Worm (Caenorhabditis elegans): ENCODE measurements around the gene T13C2.2.

Gene T13C2.2

ce11 chrII:6836762-6837566, 45.0 kb downstream of the T13C2.2 start:
- TF ChIP-seq unc-39 (tag; optimal IDR thresholded peaks at IDR 0.05) = no peak
- peak; percentile 9 for TF ChIP-seq sma-9 (GFP tag; optimal IDR thresholded peaks at IDR 0.05)
- no peak for TF ChIP-seq sma-9 (tag; optimal IDR thresholded peaks at IDR 0.05)
- TF ChIP-seq dmd-4 (tag; optimal IDR thresholded peaks at IDR 0.05) = no peak
- TF ChIP-seq zag-1 (tag; optimal IDR thresholded peaks at IDR 0.05) = no peak
- no peak for TF ChIP-seq nhr-10 (tag; optimal IDR thresholded peaks at IDR 0.05)
- no peak for TF ChIP-seq ama-1 (optimal IDR thresholded peaks at IDR 0.05)
- TF ChIP-seq gmeb-1 (tag; optimal IDR thresholded peaks at IDR 0.05) = no peak
- TF ChIP-seq aly-2 (tag; optimal IDR thresholded peaks at IDR 0.05) = no peak
- TF ChIP-seq nhr-25 (tag; optimal IDR thresholded peaks at IDR 0.05) = peak; percentile 39
- TF ChIP-seq lin-13 (GFP tag; optimal IDR thresholded peaks at IDR 0.05) = no peak
- TF ChIP-seq unc-62 (GFP tag; optimal IDR thresholded peaks at IDR 0.05) = no peak
- no peak for TF ChIP-seq crh-2 (tag; optimal IDR thresholded peaks at IDR 0.05)
- no peak for TF ChIP-seq R02D3.7 (tag; optimal IDR thresholded peaks at IDR 0.05)
- TF ChIP-seq ceh-16 (tag; optimal IDR thresholded peaks at IDR 0.05) = no peak
- TF ChIP-seq nhr-77 (tag; optimal IDR thresholded peaks at IDR 0.05) = no peak
- TF ChIP-seq sem-4 (tag; optimal IDR thresholded peaks at IDR 0.05) = no peak
- no peak for TF ChIP-seq nhr-23 (tag; optimal IDR thresholded peaks at IDR 0.05)
- TF ChIP-seq skn-1 (tag; optimal IDR thresholded peaks at IDR 0.05) = peak; percentile 3
- TF ChIP-seq nhr-6 (tag; optimal IDR thresholded peaks at IDR 0.05) = no peak
- no peak for TF ChIP-seq lin-11 (tag; optimal IDR thresholded peaks at IDR 0.05)
- TF ChIP-seq nhr-129 (tag; optimal IDR thresholded peaks at IDR 0.05) = peak; percentile 21
- TF ChIP-seq peb-1 (tag; optimal IDR thresholded peaks at IDR 0.05) = no peak
- TF ChIP-seq lin-39 (tag; optimal IDR thresholded peaks at IDR 0.05) = no peak
- no peak for TF ChIP-seq elt-3 (tag; optimal IDR thresholded peaks at IDR 0.05)
- TF ChIP-seq fos-1 (tag; optimal IDR thresholded peaks at IDR 0.05) = peak; percentile 83
- no peak for TF ChIP-seq lsy-2 (tag; optimal IDR thresholded peaks at IDR 0.05)
- TF ChIP-seq ZK546.5 (tag; optimal IDR thresholded peaks at IDR 0.05) = no peak
- TF ChIP-seq elt-1 (tag; optimal IDR thresholded peaks at IDR 0.05) = no peak
- no peak for TF ChIP-seq Y55F3AM.14 (GFP tag; optimal IDR thresholded peaks at IDR 0.05)
- no peak for TF ChIP-seq alr-1 (tag; optimal IDR thresholded peaks at IDR 0.05)
- no peak for TF ChIP-seq nhr-21 (tag; optimal IDR thresholded peaks at IDR 0.05)
- no peak for TF ChIP-seq nhr-237 (tag; optimal IDR thresholded peaks at IDR 0.05)
- no peak for TF ChIP-seq mdl-1 (tag; optimal IDR thresholded peaks at IDR 0.05)
- no peak for TF ChIP-seq nhr-12 (tag; optimal IDR thresholded peaks at IDR 0.05)
- no peak for TF ChIP-seq snpc-4 (tag; optimal IDR thresholded peaks at IDR 0.05)
- no peak for TF ChIP-seq sma-3 (GFP tag; optimal IDR thresholded peaks at IDR 0.05)
- no peak for TF ChIP-seq ztf-11 (tag; optimal IDR thresholded peaks at IDR 0.05)
- peak; percentile 82 for TF ChIP-seq F13H6.1 (tag; optimal IDR thresholded peaks at IDR 0.05)
- no peak for TF ChIP-seq unc-55 (GFP tag; optimal IDR thresholded peaks at IDR 0.05)
- no peak for TF ChIP-seq C34F6.9 (tag; optimal IDR thresholded peaks at IDR 0.05)
- no peak for TF ChIP-seq mab-5 (tag; optimal IDR thresholded peaks at IDR 0.05)
- no peak for TF ChIP-seq ztf-4 (tag; optimal IDR thresholded peaks at IDR 0.05)
- TF ChIP-seq ztf-1 (GFP tag; conservative IDR thresholded peaks at IDR 0.05) = no peak
- no peak for TF ChIP-seq mbf-1 (tag; optimal IDR thresholded peaks at IDR 0.05)
- peak; percentile 29 for TF ChIP-seq egl-27 (tag; optimal IDR thresholded peaks at IDR 0.05)
- no peak for TF ChIP-seq nhr-11 (tag; optimal IDR thresholded peaks at IDR 0.05)
- peak; percentile 18 for TF ChIP-seq blmp-1 (tag; optimal IDR thresholded peaks at IDR 0.05; ENCODE audit: insufficient read depth)
- TF ChIP-seq ceh-82 (tag; optimal IDR thresholded peaks at IDR 0.05) = no peak

All from whole organism, L2 larva.